Worm (Caenorhabditis elegans): ENCODE data around the gene sma-10.

DNA sequence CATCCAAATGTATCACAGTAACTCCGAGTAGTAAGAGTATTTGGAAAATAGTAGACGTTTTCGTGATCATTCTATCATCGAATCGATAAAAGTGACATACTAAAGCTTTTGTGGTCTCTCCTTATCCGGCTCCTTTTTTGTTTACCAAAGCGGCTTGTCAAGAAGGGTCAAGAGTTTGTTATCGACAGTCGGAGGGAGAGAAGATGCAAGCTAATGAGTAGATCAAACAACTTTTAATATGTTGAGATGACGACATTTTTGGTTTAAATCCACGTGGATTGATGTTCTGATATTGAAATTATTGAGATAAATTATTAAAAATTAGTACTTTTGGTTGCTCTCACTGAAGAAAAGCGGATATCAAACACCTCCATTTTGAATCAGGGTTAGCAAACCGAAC, 17.1 kb downstream of the sma-10 start, which contains the start of gene T21D12.7:
- TF ChIP-seq fkh-6 (tag; optimal IDR thresholded peaks at IDR 0.05) (no peak), hlh-30 (tag; optimal IDR thresholded peaks at IDR 0.05; ENCODE audit: insufficient read depth) (no peak), hlh-13 (GFP tag; optimal IDR thresholded peaks at IDR 0.05) (no peak), tbx-7 (tag; optimal IDR thresholded peaks at IDR 0.05) (no peak), sox-4 (tag; optimal IDR thresholded peaks at IDR 0.05) (no peak), tbx-2 (tag; optimal IDR thresholded peaks at IDR 0.05) (no peak), pag-3 (tag; optimal IDR thresholded peaks at IDR 0.05; ENCODE audit: borderline replicate concordance) (no peak), odd-2 (tag; optimal IDR thresholded peaks at IDR 0.05) (no peak)

Data from whole organism, late embryonic.